Worm (Caenorhabditis elegans) whole organism, young adult: ENCODE results near the gene snet-1.

ENCODE experiments used
- B0261.1 ChIP-seq: sonication (generic microtip); optimal IDR thresholded peaks from 2 replicates; lab custom pipeline; 2016; ENCODE audit warnings: mild to moderate bottlenecking, missing genetic modification characterization, moderate library complexity, missing compliant biosample characterization
- C17E4.6 ChIP-seq: fragments of 200-800 bp; sonication (Bioruptor generic); IDR thresholded peaks from 2 replicates; pipeline ENCODE4 v1.3.6; 2022; ENCODE audit warnings: missing genetic modification reagents, missing genetic modification characterization, missing compliant biosample characterization
- D2030.7 ChIP-seq: fragments of 200-800 bp; sonication (Bioruptor generic); IDR thresholded peaks from 2 replicates; pipeline ENCODE4 v1.3.6; 2022; ENCODE audit warnings: missing genetic modification reagents, missing genetic modification characterization, missing compliant biosample characterization
- F10E7.11 ChIP-seq: sonication (generic microtip); optimal IDR thresholded peaks from 2 replicates; lab custom pipeline; 2017; ENCODE audit warnings: mild to moderate bottlenecking, missing genetic modification characterization, moderate library complexity, missing compliant biosample characterization
- F22D6.2 ChIP-seq: sonication (generic microtip); optimal IDR thresholded peaks from 2 replicates; lab custom pipeline; 2016; ENCODE audit warnings: mild to moderate bottlenecking, missing genetic modification characterization, missing compliant biosample characterization
- F23B12.7 ChIP-seq: sonication (generic microtip); optimal IDR thresholded peaks from 2 replicates; lab custom pipeline; 2017; ENCODE audit warnings: missing genetic modification characterization, mild to moderate bottlenecking, missing compliant biosample characterization, antibody characterized with exemption, moderate library complexity; ENCODE audit not compliant: insufficient read depth
- F37B4.10 ChIP-seq: fragments of 200-800 bp; sonication (Bioruptor generic); IDR thresholded peaks from 2 replicates; pipeline ENCODE4 v1.3.6; 2022; ENCODE audit warnings: missing genetic modification characterization, missing compliant biosample characterization
- F52B5.7 ChIP-seq: sonication (generic microtip); optimal IDR thresholded peaks from 2 replicates; lab custom pipeline; 2016; ENCODE audit warnings: mild to moderate bottlenecking, missing genetic modification characterization, missing compliant biosample characterization
- F57A8.1 ChIP-seq: fragments of 200-800 bp; sonication (Bioruptor generic); optimal IDR thresholded peaks from 2 replicates; lab custom pipeline; 2018; ENCODE audit warnings: mild to moderate bottlenecking, missing genetic modification characterization, moderate library complexity, missing compliant biosample characterization
- Y56A3A.18 ChIP-seq: fragments of 200-800 bp; sonication (Bioruptor generic); IDR thresholded peaks from 2 replicates; pipeline ENCODE4 v1.3.6; 2022; ENCODE audit warnings: missing genetic modification reagents, missing genetic modification characterization, missing compliant biosample characterization
- ZK185.1 ChIP-seq: sonication (generic microtip); optimal IDR thresholded peaks from 2 replicates; lab custom pipeline; 2016; ENCODE audit warnings: mild to moderate bottlenecking, missing genetic modification characterization, missing compliant biosample characterization; ENCODE audit not compliant: poor library complexity, severe bottlenecking
- akir-1 ChIP-seq: fragments of 200-800 bp; sonication (Bioruptor generic); optimal IDR thresholded peaks from 2 replicates; lab custom pipeline; 2018; ENCODE audit warnings: mild to moderate bottlenecking, missing genetic modification characterization, moderate library complexity, missing compliant biosample characterization
- aptf-3 ChIP-seq: fragments of 200-800 bp; sonication (Bioruptor generic); IDR thresholded peaks from 2 replicates; pipeline ENCODE4 v1.3.6; 2022; ENCODE audit warnings: missing genetic modification characterization, missing compliant biosample characterization
- ccch-3 ChIP-seq: fragments of 200-800 bp; sonication (Bioruptor generic); optimal IDR thresholded peaks from 2 replicates; lab custom pipeline; 2018; ENCODE audit warnings: mild to moderate bottlenecking, missing genetic modification characterization, missing compliant biosample characterization
- ceh-100 ChIP-seq: fragments of 200-800 bp; sonication (Bioruptor generic); IDR thresholded peaks from 2 replicates; pipeline ENCODE4 v1.3.6; 2022; ENCODE audit warnings: missing genetic modification reagents, missing genetic modification characterization, missing compliant biosample characterization
- ceh-40 ChIP-seq: fragments of 200-800 bp; sonication (Bioruptor generic); IDR thresholded peaks from 2 replicates; pipeline ENCODE4 v1.3.6; 2022; ENCODE audit warnings: missing genetic modification characterization, missing compliant biosample characterization
- ceh-58 ChIP-seq: fragments of 200-800 bp; sonication (Bioruptor generic); IDR thresholded peaks from 2 replicates; pipeline ENCODE4 v1.3.6; 2022; ENCODE audit warnings: missing genetic modification characterization, missing compliant biosample characterization
- chd-7 ChIP-seq: sonication (generic microtip); optimal IDR thresholded peaks from 2 replicates; lab custom pipeline; 2016; ENCODE audit warnings: mild to moderate bottlenecking, missing genetic modification characterization, moderate library complexity, missing compliant biosample characterization
- dox-1 ChIP-seq: fragments of 200-800 bp; sonication (Bioruptor generic); IDR thresholded peaks from 2 replicates; pipeline ENCODE4 v1.3.6; 2022; ENCODE audit warnings: missing genetic modification reagents, missing genetic modification characterization, missing compliant biosample characterization
- ekl-4 ChIP-seq: fragments of 200-800 bp; sonication (Bioruptor generic); IDR thresholded peaks from 2 replicates; pipeline ENCODE4 v1.3.6; 2022; ENCODE audit warnings: missing genetic modification reagents, missing genetic modification characterization, missing compliant biosample characterization
- gei-17 ChIP-seq: fragments of 200-800 bp; sonication (Bioruptor generic); optimal IDR thresholded peaks from 2 replicates; lab custom pipeline; 2018; ENCODE audit warnings: mild to moderate bottlenecking, missing genetic modification characterization, missing compliant biosample characterization
- him-1 ChIP-seq: sonication (generic microtip); optimal IDR thresholded peaks from 2 replicates; lab custom pipeline; 2016; ENCODE audit warnings: missing genotype, missing genetic modification reagents, missing genetic modification characterization, missing compliant biosample characterization
- hlh-12 ChIP-seq: sonication (generic microtip); optimal IDR thresholded peaks from 2 replicates; lab custom pipeline; 2016; ENCODE audit warnings: missing genetic modification characterization, missing compliant biosample characterization
- hlh-26 ChIP-seq: fragments of 200-800 bp; sonication (Bioruptor generic); conservative IDR thresholded peaks from 2 replicates; pipeline ENCODE4 v1.3.6; 2022; ENCODE audit warnings: missing genetic modification reagents, missing genetic modification characterization, missing compliant biosample characterization
- hmg-20 ChIP-seq: fragments of 200-800 bp; sonication (Bioruptor generic); IDR thresholded peaks from 2 replicates; pipeline ENCODE4 v1.3.6; 2022; ENCODE audit warnings: missing genetic modification reagents, missing genetic modification characterization, missing compliant biosample characterization
- lag-1 ChIP-seq: fragments of 200-800 bp; sonication (Bioruptor generic); IDR thresholded peaks from 2 replicates; pipeline ENCODE4 v1.3.6; 2022; ENCODE audit warnings: missing genetic modification reagents, missing genetic modification characterization, missing compliant biosample characterization
- lin-54 ChIP-seq: fragments of 200-800 bp; sonication (Bioruptor generic); optimal IDR thresholded peaks from 2 replicates; lab custom pipeline; 2018; ENCODE audit warnings: mild to moderate bottlenecking, missing genetic modification characterization, missing compliant biosample characterization
- lir-1 ChIP-seq: fragments of 200-800 bp; sonication (Bioruptor generic); conservative IDR thresholded peaks from 2 replicates; pipeline ENCODE4 v1.3.6; 2022; ENCODE audit warnings: missing genetic modification reagents, missing genetic modification characterization, missing compliant biosample characterization
- madf-10 ChIP-seq: sonication (generic microtip); optimal IDR thresholded peaks from 2 replicates; lab custom pipeline; 2016; ENCODE audit warnings: mild to moderate bottlenecking, missing genetic modification characterization, missing compliant biosample characterization
- madf-3 ChIP-seq: fragments of 200-800 bp; sonication (Bioruptor generic); IDR thresholded peaks from 2 replicates; pipeline ENCODE4 v1.3.6; 2022; ENCODE audit warnings: missing genetic modification reagents, missing genetic modification characterization, missing compliant biosample characterization
- madf-6 ChIP-seq: fragments of 200-800 bp; sonication (Bioruptor generic); IDR thresholded peaks from 2 replicates; pipeline ENCODE4 v1.3.6; 2022; ENCODE audit warnings: missing genetic modification reagents, missing genetic modification characterization, missing compliant biosample characterization
- madf-8 ChIP-seq: fragments of 200-800 bp; sonication (Bioruptor generic); conservative IDR thresholded peaks from 2 replicates; pipeline ENCODE4 v1.3.6; 2022; ENCODE audit warnings: missing genetic modification reagents, missing genetic modification characterization, missing compliant biosample characterization
- nfya-2 ChIP-seq: fragments of 200-800 bp; sonication (Bioruptor generic); IDR thresholded peaks from 2 replicates; pipeline ENCODE4 v1.3.6; 2022; ENCODE audit warnings: missing genetic modification reagents, missing genetic modification characterization, missing compliant biosample characterization
- nfyb-1 ChIP-seq: fragments of 200-800 bp; sonication (Bioruptor generic); IDR thresholded peaks from 2 replicates; pipeline ENCODE4 v1.3.6; 2022; ENCODE audit warnings: missing genetic modification reagents, missing genetic modification characterization, missing compliant biosample characterization
- nhr-179 ChIP-seq: sonication (generic microtip); optimal IDR thresholded peaks from 2 replicates; lab custom pipeline; 2016; ENCODE audit warnings: mild to moderate bottlenecking, missing genetic modification characterization, missing compliant biosample characterization
- nhr-80 ChIP-seq: sonication (generic microtip); optimal IDR thresholded peaks from 2 replicates; lab custom pipeline; 2016; ENCODE audit warnings: missing genetic modification characterization, missing compliant biosample characterization
- nhr-90 ChIP-seq: sonication (generic microtip); optimal IDR thresholded peaks from 2 replicates; lab custom pipeline; 2016; ENCODE audit warnings: missing genotype, mild to moderate bottlenecking, missing genetic modification characterization, missing compliant biosample characterization
- rcor-1 ChIP-seq: fragments of 200-800 bp; sonication (Bioruptor generic); IDR thresholded peaks from 2 replicates; pipeline ENCODE4 v1.3.6; 2022; ENCODE audit warnings: missing genetic modification reagents, missing genetic modification characterization, missing compliant biosample characterization
- rec-8 ChIP-seq, 2 experiments: sonication (generic microtip); optimal IDR thresholded peaks; 2 replicates each; lab custom pipeline; 2016; ENCODE audit warnings: mild to moderate bottlenecking in 2 of 2, missing genetic modification characterization in 2 of 2, missing genetic modification reagents in 2 of 2, missing genotype in 2 of 2, missing biosample characterization in 1 of 2, missing compliant biosample characterization in 1 of 2, moderate library complexity in 1 of 2
- snpc-1.3 ChIP-seq: sonication (generic microtip); optimal IDR thresholded peaks from 2 replicates; lab custom pipeline; 2017; ENCODE audit warnings: missing genetic modification characterization, mild to moderate bottlenecking, missing compliant biosample characterization, antibody characterized with exemption, moderate library complexity, missing genotype, missing genetic modification reagents; ENCODE audit not compliant: insufficient read depth
- somi-1 ChIP-seq: fragments of 200-800 bp; sonication (Bioruptor generic); optimal IDR thresholded peaks from 2 replicates; lab custom pipeline; 2018; ENCODE audit warnings: mild to moderate bottlenecking, missing genetic modification characterization, missing compliant biosample characterization
- tbx-9 ChIP-seq: sonication (generic microtip); optimal IDR thresholded peaks from 2 replicates; lab custom pipeline; 2016; ENCODE audit warnings: borderline replicate concordance, missing genetic modification characterization, inconsistent platforms, missing compliant biosample characterization
- ztf-26 ChIP-seq: sonication (generic microtip); optimal IDR thresholded peaks from 2 replicates; lab custom pipeline; 2017; ENCODE audit warnings: missing genetic modification characterization, missing compliant biosample characterization
- ztf-28 ChIP-seq: fragments of 200-800 bp; sonication (Bioruptor generic); IDR thresholded peaks from 2 replicates; pipeline ENCODE4 v1.3.6; 2022; ENCODE audit warnings: missing genetic modification reagents, missing genetic modification characterization, missing compliant biosample characterization

snet-1 gene

DNA sequence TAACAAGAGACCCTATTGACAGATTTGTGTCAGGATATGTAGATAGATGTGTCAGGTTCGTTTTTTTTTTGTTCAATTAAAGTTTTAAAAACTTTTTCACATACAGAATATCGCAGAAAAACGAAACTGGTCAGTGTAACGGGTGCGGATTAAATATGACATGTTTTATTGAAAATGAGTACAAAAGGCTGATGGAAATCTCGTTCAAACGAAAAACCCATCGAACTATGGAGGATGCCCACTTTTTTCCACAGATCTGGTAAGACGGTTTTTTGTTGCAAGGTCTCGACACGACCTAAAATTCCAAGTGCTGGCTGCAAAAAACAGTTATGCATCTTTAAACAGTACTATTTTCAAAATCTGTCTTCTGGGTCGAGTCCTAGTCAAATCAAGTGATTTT lies 38.7 kb downstream of the snet-1 start:
- TF ChIP-seq F10E7.11 (tag; lab: Kevin White, UChicago), result no peak

DNA sequence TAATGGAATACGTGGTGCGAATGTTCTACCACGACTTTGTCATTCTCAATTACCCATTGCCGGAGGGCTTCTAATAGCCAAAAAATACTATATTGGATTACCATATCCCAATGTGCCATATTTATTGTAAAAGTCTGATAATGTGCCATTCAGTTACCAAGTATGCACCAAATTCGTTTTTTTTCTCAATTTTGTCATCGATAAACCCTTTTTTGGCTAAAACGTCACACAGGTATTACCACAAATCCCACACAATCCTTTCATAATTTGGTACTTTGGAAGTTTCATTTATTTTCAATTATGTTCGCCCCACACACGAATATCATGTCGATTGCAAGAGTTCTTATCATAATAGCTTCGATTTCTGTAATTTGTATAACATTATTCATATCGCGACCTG lies 40.7 kb downstream of the snet-1 start, which contains the start of gene vep-2:
Gene vep-2, plus strand, starts transcription at position 301 of the 400 bp plus-strand sequence.
- no peak for TF ChIP-seq aptf-3
- no peak for TF ChIP-seq Y56A3A.18 (GFP tag; lab: Robert Waterston, UW)
- no peak for TF ChIP-seq ceh-40 (GFP tag; lab: Robert Waterston, UW)
- no peak for TF ChIP-seq chd-7 (tag; lab: Kevin White, UChicago)
- TF ChIP-seq snpc-1.3 (tag; lab: Kevin White, UChicago), result no peak
- TF ChIP-seq nhr-90 (tag; lab: Kevin White, UChicago), result no peak
- TF ChIP-seq lag-1 (GFP tag; lab: Robert Waterston, UW), result no peak
- TF ChIP-seq F37B4.10, result no peak
- TF ChIP-seq him-1 (tag; lab: Kevin White, UChicago), result no peak
- no peak for TF ChIP-seq somi-1 (GFP tag; lab: Kevin White, UChicago)
- TF ChIP-seq, all 124 proteins: peak for 0

DNA sequence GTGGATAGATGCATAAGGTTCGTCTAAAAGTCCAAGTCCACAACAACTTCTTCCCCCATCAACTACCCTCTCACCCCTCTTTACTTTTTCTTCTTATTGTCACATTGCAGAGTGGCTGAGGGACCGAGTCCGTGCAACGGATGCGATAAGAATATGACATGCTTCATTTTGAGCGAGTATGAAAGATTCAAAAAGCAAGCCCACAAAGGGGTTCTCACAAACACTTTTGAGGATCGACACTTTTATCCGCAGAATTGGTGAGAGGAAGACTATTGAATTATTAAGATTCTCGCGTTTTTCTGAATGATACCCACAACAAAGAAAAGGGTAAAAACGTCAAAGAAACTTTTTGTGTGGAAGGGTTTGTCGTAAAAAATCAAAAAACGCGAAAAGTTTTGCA lies 43.1 kb downstream of the snet-1 start:
- no peak for TF ChIP-seq lin-54 (GFP tag; lab: Kevin White, UChicago)
- no peak for TF ChIP-seq madf-3 (GFP tag; lab: Robert Waterston, UW)
- no peak for TF ChIP-seq madf-6
- TF ChIP-seq rcor-1 (GFP tag; lab: Robert Waterston, UW), result no peak
- no peak for TF ChIP-seq lir-1 (GFP tag; lab: Robert Waterston, UW)
- no peak for TF ChIP-seq hlh-26
- TF ChIP-seq hmg-20 (GFP tag; lab: Robert Waterston, UW), result no peak
- TF ChIP-seq ztf-26 (tag; lab: Kevin White, UChicago), result no peak
- TF ChIP-seq nfyb-1 (GFP tag; lab: Robert Waterston, UW), result no peak
- TF ChIP-seq madf-10 (tag; lab: Kevin White, UChicago), result no peak
- no peak for TF ChIP-seq nhr-179 (tag; lab: Kevin White, UChicago)
- TF ChIP-seq nhr-80 (tag; lab: Kevin White, UChicago), result no peak
- no peak for TF ChIP-seq hlh-12 (tag; lab: Kevin White, UChicago)
- no peak for TF ChIP-seq D2030.7 (GFP tag; lab: Robert Waterston, UW)
- no peak for TF ChIP-seq F22D6.2
- no peak for TF ChIP-seq F23B12.7 (tag; lab: Kevin White, UChicago)
- no peak for TF ChIP-seq ztf-28 (GFP tag; lab: Robert Waterston, UW)
- TF ChIP-seq nfya-2 (GFP tag; lab: Robert Waterston, UW), result no peak
- no peak for TF ChIP-seq madf-8 (GFP tag; lab: Robert Waterston, UW)
- no peak for TF ChIP-seq dox-1

DNA sequence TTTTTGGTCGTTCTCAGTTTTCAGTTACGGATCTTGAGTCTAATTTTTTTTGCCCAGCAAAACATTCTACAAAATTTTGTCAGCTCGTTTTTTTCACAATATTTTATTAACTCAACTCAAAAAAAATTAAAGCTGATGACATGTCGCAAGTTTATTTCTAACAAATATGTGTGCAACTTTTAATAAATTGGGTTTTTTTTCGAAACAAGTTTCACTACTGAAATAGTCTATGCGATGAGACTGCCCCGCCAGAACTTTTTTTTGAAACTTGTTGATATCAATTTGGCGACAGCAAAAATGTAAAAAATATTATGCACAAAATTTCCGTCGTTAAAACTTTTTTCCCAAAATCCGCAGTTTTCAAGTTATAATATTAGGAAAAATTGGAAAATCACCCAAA lies 45.6 kb downstream of the snet-1 start, which contains the start of gene C18B2.2:
Gene C18B2.2, plus strand, starts transcription at position 301 of the 400 bp plus-strand sequence.
- TF ChIP-seq ceh-100 (GFP tag; lab: Robert Waterston, UW) (no peak), tbx-9 (tag; lab: Kevin White, UChicago) (no peak), ekl-4 (no peak)

DNA sequence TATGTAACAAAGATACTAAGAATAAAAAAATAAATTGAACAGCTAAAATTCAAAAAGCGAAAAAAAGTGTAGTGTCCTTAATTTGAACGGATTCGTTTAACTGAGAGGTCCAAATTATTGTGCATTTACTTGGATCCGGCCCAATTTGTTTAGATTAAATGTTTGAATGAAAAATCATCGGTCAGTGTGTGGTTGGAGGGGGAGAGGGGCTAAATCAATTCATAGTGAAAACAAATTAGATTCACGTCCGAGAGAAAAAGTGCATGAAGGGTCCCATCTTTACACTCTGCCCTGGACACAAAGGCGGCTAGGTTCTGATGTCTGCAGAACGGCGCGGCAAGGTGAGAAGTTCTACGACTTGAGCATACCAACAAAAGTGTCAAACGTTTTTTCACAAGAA lies 49.9 kb downstream of the snet-1 start:
- TF ChIP-seq F52B5.7 (tag; lab: Kevin White, UChicago), result no peak
- no peak for TF ChIP-seq rec-8 (tag; optimal IDR thresholded peaks at IDR 0.05; lab: Kevin White, UChicago)
- no peak for TF ChIP-seq F57A8.1 (GFP tag; lab: Kevin White, UChicago)
- TF ChIP-seq ccch-3 (GFP tag; lab: Kevin White, UChicago), result no peak
- no peak for TF ChIP-seq ceh-58 (GFP tag; lab: Robert Waterston, UW)
- no peak for TF ChIP-seq akir-1 (GFP tag; lab: Kevin White, UChicago)
- no peak for TF ChIP-seq C17E4.6 (GFP tag; lab: Robert Waterston, UW)
- no peak for TF ChIP-seq B0261.1 (tag; lab: Kevin White, UChicago)
- TF ChIP-seq ZK185.1 (tag; lab: Kevin White, UChicago), result no peak
- TF ChIP-seq nfya-2 (GFP tag; lab: Robert Waterston, UW), result no peak
- no peak for TF ChIP-seq F37B4.10
- no peak for TF ChIP-seq rcor-1 (GFP tag; lab: Robert Waterston, UW)
- no peak for TF ChIP-seq nhr-80 (tag; lab: Kevin White, UChicago)
- TF ChIP-seq gei-17, result no peak
